Worm (Caenorhabditis elegans) whole organism, late embryonic: ENCODE data around the gene K09F5.4.
A peak's percentile ranks its signal among the peaks of the same experiment; 100 is the strongest.

Experiments used
- K09A11.1 ChIP-seq: sonication (generic microtip); optimal IDR thresholded peaks from 2 replicates; lab custom pipeline; 2017; ENCODE audit warnings: antibody characterized with exemption, mild to moderate bottlenecking, missing genetic modification characterization, missing compliant biosample characterization; ENCODE audit not compliant: insufficient read depth
- Y22D7AL.16 ChIP-seq: sonication (generic microtip); optimal IDR thresholded peaks from 2 replicates; lab custom pipeline; 2016; ENCODE audit warnings: missing genetic modification characterization, missing compliant biosample characterization
- ama-1 ChIP-seq: fragments of 150-350 bp; optimal IDR thresholded peaks from 2 replicates; lab custom pipeline; 2014
- ceh-14 ChIP-seq: sonication (generic microtip); optimal IDR thresholded peaks from 2 replicates; lab custom pipeline; 2016; ENCODE audit warnings: missing genotype, missing genetic modification characterization, missing compliant biosample characterization
- ceh-2 ChIP-seq: sonication (generic microtip); optimal IDR thresholded peaks from 2 replicates; lab custom pipeline; 2016; ENCODE audit warnings: missing genotype, missing genetic modification characterization, missing compliant biosample characterization
- ceh-24 ChIP-seq: sonication (generic microtip); optimal IDR thresholded peaks from 2 replicates; lab custom pipeline; 2016; ENCODE audit warnings: mild to moderate bottlenecking, missing genetic modification characterization, missing compliant biosample characterization
- ceh-45 ChIP-seq: fragments of 200-800 bp; sonication (Bioruptor generic); IDR thresholded peaks from 2 replicates; pipeline ENCODE4 v1.3.6; 2022; ENCODE audit warnings: missing genetic modification reagents, missing genetic modification characterization, missing compliant biosample characterization
- ceh-9 ChIP-seq: sonication (generic microtip); optimal IDR thresholded peaks from 2 replicates; lab custom pipeline; 2016; ENCODE audit warnings: mild to moderate bottlenecking, missing genetic modification characterization, inconsistent platforms, missing compliant biosample characterization
- che-1 ChIP-seq: sonication (generic microtip); optimal IDR thresholded peaks from 2 replicates; lab custom pipeline; 2016; ENCODE audit warnings: mild to moderate bottlenecking, missing genetic modification characterization, missing compliant biosample characterization
- dmd-4 ChIP-seq: sonication (generic microtip); optimal IDR thresholded peaks from 2 replicates; lab custom pipeline; 2016; ENCODE audit warnings: borderline replicate concordance, missing genetic modification characterization, missing compliant biosample characterization
- dve-1 ChIP-seq: sonication (generic microtip); optimal IDR thresholded peaks from 2 replicates; lab custom pipeline; 2017; ENCODE audit warnings: antibody characterized with exemption, mild to moderate bottlenecking, missing genetic modification characterization, missing compliant biosample characterization
- eyg-1 ChIP-seq: sonication (generic microtip); optimal IDR thresholded peaks from 2 replicates; lab custom pipeline; 2016; ENCODE audit warnings: missing genotype, missing genetic modification characterization, missing compliant biosample characterization
- fkh-6 ChIP-seq: sonication (generic microtip); optimal IDR thresholded peaks from 2 replicates; lab custom pipeline; 2016; ENCODE audit warnings: missing genetic modification characterization, missing compliant biosample characterization
- hlh-15 ChIP-seq: sonication (generic microtip); optimal IDR thresholded peaks from 2 replicates; lab custom pipeline; 2016; ENCODE audit warnings: missing genetic modification characterization, missing compliant biosample characterization
- hlh-30 ChIP-seq: sonication (generic microtip); optimal IDR thresholded peaks from 2 replicates; lab custom pipeline; 2017; ENCODE audit warnings: antibody characterized with exemption, missing genetic modification characterization, missing compliant biosample characterization; ENCODE audit not compliant: insufficient read depth
- hlh-8 ChIP-seq: sonication (generic microtip); optimal IDR thresholded peaks from 2 replicates; lab custom pipeline; 2016; ENCODE audit warnings: missing genotype, missing genetic modification characterization, missing compliant biosample characterization
- lin-11 ChIP-seq: fragments of 200-800 bp; sonication (Bioruptor generic); optimal IDR thresholded peaks from 2 replicates; lab custom pipeline; 2018; ENCODE audit warnings: mild to moderate bottlenecking, missing genetic modification characterization, missing compliant biosample characterization
- mec-3 ChIP-seq: sonication (generic microtip); optimal IDR thresholded peaks from 2 replicates; lab custom pipeline; 2016; ENCODE audit warnings: borderline replicate concordance, missing genetic modification characterization, missing compliant biosample characterization
- nfya-1 ChIP-seq: sonication (generic microtip); optimal IDR thresholded peaks from 2 replicates; lab custom pipeline; 2017; ENCODE audit warnings: missing genetic modification characterization, mild to moderate bottlenecking, missing compliant biosample characterization, antibody characterized with exemption, moderate library complexity
- nhr-232 ChIP-seq: sonication (generic microtip); optimal IDR thresholded peaks from 2 replicates; lab custom pipeline; 2016; ENCODE audit warnings: missing genetic modification characterization, missing compliant biosample characterization
- npax-4 ChIP-seq: sonication (generic microtip); optimal IDR thresholded peaks from 2 replicates; lab custom pipeline; 2016; ENCODE audit warnings: missing genetic modification characterization, missing compliant biosample characterization
- odd-2 ChIP-seq: sonication (generic microtip); optimal IDR thresholded peaks from 2 replicates; lab custom pipeline; 2017; ENCODE audit warnings: antibody characterized with exemption, mild to moderate bottlenecking, missing genetic modification characterization, missing compliant biosample characterization
- pax-1 ChIP-seq: fragments of 150-350 bp; optimal IDR thresholded peaks from 2 replicates; lab custom pipeline; 2014; ENCODE audit warnings: missing biosample characterization, missing genetic modification characterization
- pha-4 ChIP-seq: fragments of 150-350 bp; optimal IDR thresholded peaks from 2 replicates; lab custom pipeline; 2018; ENCODE audit warnings: missing biosample characterization, missing genetic modification reagents, missing genetic modification characterization
- pros-1 ChIP-seq: fragments of 150-350 bp; optimal IDR thresholded peaks from 2 replicates; lab custom pipeline; 2014; ENCODE audit warnings: missing biosample characterization, missing genetic modification reagents, missing genetic modification characterization
- ref-2 ChIP-seq: sonication (generic microtip); optimal IDR thresholded peaks from 2 replicates; lab custom pipeline; 2016; ENCODE audit warnings: missing genetic modification characterization, missing compliant biosample characterization
- sdc-2 ChIP-seq: sonication (generic microtip); optimal IDR thresholded peaks from 2 replicates; lab custom pipeline; 2016; ENCODE audit warnings: missing genotype, missing genetic modification characterization, missing compliant biosample characterization
- sox-2 ChIP-seq: fragments of 200-800 bp; sonication (Bioruptor generic); IDR thresholded peaks from 2 replicates; pipeline ENCODE4 v1.3.6; 2022; ENCODE audit warnings: missing genetic modification reagents, missing genetic modification characterization, missing compliant biosample characterization
- sox-4 ChIP-seq: sonication (generic microtip); optimal IDR thresholded peaks from 2 replicates; lab custom pipeline; 2017; ENCODE audit warnings: mild to moderate bottlenecking, missing genetic modification characterization, inconsistent platforms, missing compliant biosample characterization
- syd-9 ChIP-seq: sonication (generic microtip); optimal IDR thresholded peaks from 2 replicates; lab custom pipeline; 2016; ENCODE audit warnings: mild to moderate bottlenecking, missing genetic modification characterization, moderate library complexity, missing compliant biosample characterization
- tbx-2 ChIP-seq: sonication (generic microtip); optimal IDR thresholded peaks from 2 replicates; lab custom pipeline; 2016; ENCODE audit warnings: missing genetic modification characterization, missing compliant biosample characterization
- tbx-7 ChIP-seq: sonication (generic microtip); optimal IDR thresholded peaks from 2 replicates; lab custom pipeline; 2016; ENCODE audit warnings: missing genotype, missing genetic modification characterization, missing compliant biosample characterization
- ttx-3 ChIP-seq: sonication (generic microtip); optimal IDR thresholded peaks from 2 replicates; lab custom pipeline; 2016; ENCODE audit warnings: missing genetic modification reagents, missing genetic modification characterization, missing compliant biosample characterization
- unc-42 ChIP-seq: sonication (generic microtip); optimal IDR thresholded peaks from 2 replicates; lab custom pipeline; 2016; ENCODE audit warnings: missing genotype, missing genetic modification characterization, missing compliant biosample characterization
- unc-55 ChIP-seq: sonication (generic microtip); optimal IDR thresholded peaks from 2 replicates; lab custom pipeline; 2017; ENCODE audit warnings: missing biosample characterization, missing genetic modification reagents, missing genetic modification characterization
- zip-5 ChIP-seq: sonication (generic microtip); optimal IDR thresholded peaks from 2 replicates; lab custom pipeline; 2016; ENCODE audit warnings: missing genetic modification characterization, missing compliant biosample characterization
- ztf-16 ChIP-seq: sonication (generic microtip); optimal IDR thresholded peaks from 2 replicates; lab custom pipeline; 2017; ENCODE audit warnings: missing genetic modification characterization, missing compliant biosample characterization

Gene K09F5.4

ce11 chrX:7710643-7711042, at the start of gene K09F5.4:
K09F5.4 (minus strand) TSS chrX:7710743.
- TF ChIP-seq lin-11 (tag; lab: Kevin White, UChicago) (no peak), zip-5 (tag; lab: Kevin White, UChicago) (no peak), ama-1 (lab: Kevin White, UChicago) (no peak), ceh-2 (no peak), npax-4 (tag; lab: Kevin White, UChicago) (no peak), tbx-2 (tag; lab: Kevin White, UChicago) (no peak), mec-3 (tag; lab: Kevin White, UChicago) (no peak), Y22D7AL.16 (no peak), sox-2 (GFP tag; lab: Robert Waterston, UW) (no peak), ceh-45 (no peak), tbx-7 (no peak), ztf-16 (tag; lab: Kevin White, UChicago) (no peak), eyg-1 (tag; lab: Kevin White, UChicago) (no peak), nhr-232 (tag; lab: Kevin White, UChicago) (no peak), hlh-15 (tag; lab: Kevin White, UChicago) (no peak), sdc-2 (tag; lab: Kevin White, UChicago) (no peak)

DNA sequence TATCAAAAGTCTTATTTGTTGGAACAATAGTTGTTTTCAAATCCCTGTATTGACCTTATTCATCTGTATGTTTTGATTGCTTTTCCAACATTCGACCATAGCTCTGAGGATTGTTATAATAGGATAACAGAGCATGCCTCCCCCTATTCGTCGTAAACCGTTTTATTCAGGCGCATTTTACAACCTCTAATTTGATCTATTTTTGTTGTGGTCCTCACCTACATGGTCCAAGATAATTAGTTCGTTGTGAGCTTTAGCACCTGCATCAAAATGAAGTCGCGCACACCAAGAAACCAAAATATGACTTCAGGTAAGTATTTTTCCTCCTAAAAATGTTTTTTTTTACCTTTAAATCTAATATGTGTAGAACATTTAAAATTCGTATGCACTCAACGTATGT, 42.2 kb upstream of the K09F5.4 start, which contains the start of gene deg-1:
Gene deg-1, plus strand, starts transcription at position 301 of the 400 bp plus-strand sequence.
- no peak for TF ChIP-seq ama-1 (lab: Kevin White, UChicago)
- no peak for TF ChIP-seq hlh-8
- TF ChIP-seq sdc-2 (tag; lab: Kevin White, UChicago): no peak
- TF ChIP-seq nhr-232 (tag; lab: Kevin White, UChicago): no peak
- TF ChIP-seq odd-2 (tag; lab: Kevin White, UChicago): no peak
- TF ChIP-seq mec-3 (tag; lab: Kevin White, UChicago): no peak
- TF ChIP-seq Y22D7AL.16: no peak
- no peak for TF ChIP-seq unc-42 (tag; lab: Kevin White, UChicago)
- TF ChIP-seq ceh-14 (tag; lab: Kevin White, UChicago): no peak
- no peak for TF ChIP-seq ref-2

ce11 chrX:7750084-7750483, 39.5 kb upstream of the K09F5.4 start:
- TF ChIP-seq ref-2 (peak; percentile 96), K09A11.1 (tag; lab: Kevin White, UChicago) (no peak), npax-4 (tag; lab: Kevin White, UChicago) (no peak), tbx-7 (no peak), nfya-1 (tag; lab: Kevin White, UChicago) (no peak), dve-1 (tag; lab: Kevin White, UChicago) (no peak), sox-4 (tag; lab: Kevin White, UChicago) (no peak)
- TF ChIP-seq, all 69 proteins: peak for 1

DNA sequence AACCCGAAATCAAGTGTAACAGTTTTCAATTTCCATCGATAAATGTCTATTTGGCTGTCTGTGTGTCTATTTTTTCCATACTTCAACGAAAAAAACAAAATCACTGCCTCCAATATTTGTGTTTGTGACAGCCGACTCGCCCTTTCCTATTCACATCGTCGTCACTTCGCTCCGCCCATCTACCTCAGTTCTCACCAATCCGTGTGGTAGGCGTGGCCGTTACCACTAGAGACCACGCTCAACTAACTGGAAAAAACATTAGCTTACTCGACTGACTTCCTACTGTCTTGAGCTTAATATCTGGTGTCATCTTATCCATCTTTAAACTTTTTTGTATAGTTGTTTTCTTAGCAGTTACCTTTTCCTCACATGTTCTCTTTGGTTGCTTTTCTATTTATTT, 34.8 kb upstream of the K09F5.4 start:
- no peak for TF ChIP-seq sox-4 (tag; lab: Kevin White, UChicago)
- peak; percentile 79 for TF ChIP-seq ref-2

DNA sequence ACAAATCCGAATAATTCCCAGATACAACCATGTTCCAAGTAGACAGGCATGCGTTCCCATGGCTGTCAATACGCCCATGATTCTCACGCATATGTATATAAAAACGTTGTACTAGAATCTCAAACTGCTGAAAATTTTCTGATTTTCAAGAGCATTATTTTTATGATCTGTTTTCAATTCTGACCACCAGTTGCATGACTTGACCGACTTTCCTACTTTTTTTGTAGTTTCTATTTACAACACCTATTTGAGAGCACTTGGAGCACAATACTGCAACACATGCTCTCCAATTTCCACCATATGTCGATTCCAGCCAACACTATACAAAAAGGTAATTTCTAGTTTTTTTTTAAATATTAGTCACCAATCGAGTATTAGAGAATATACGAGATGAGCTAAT, 33.4 kb upstream of the K09F5.4 start, which contains the start of gene ref-2:
Gene ref-2, plus strand, starts transcription at position 301 of the 400 bp plus-strand sequence.
- TF ChIP-seq dmd-4 (tag; lab: Kevin White, UChicago): no peak
- no peak for TF ChIP-seq ceh-9 (tag; lab: Kevin White, UChicago)
- no peak for TF ChIP-seq pha-4 (tag; lab: Kevin White, UChicago)
- TF ChIP-seq fkh-6 (tag; lab: Kevin White, UChicago): no peak
- TF ChIP-seq pax-1: no peak
- no peak for TF ChIP-seq pros-1 (tag; lab: Kevin White, UChicago)
- no peak for TF ChIP-seq che-1 (tag; lab: Kevin White, UChicago)
- TF ChIP-seq syd-9: no peak
- TF ChIP-seq unc-55 (GFP tag; lab: Kevin White, UChicago): no peak
- no peak for TF ChIP-seq ceh-24
- no peak for TF ChIP-seq nhr-232 (tag; lab: Kevin White, UChicago)
- TF ChIP-seq sdc-2 (tag; lab: Kevin White, UChicago): no peak
- no peak for TF ChIP-seq K09A11.1 (tag; lab: Kevin White, UChicago)
- TF ChIP-seq npax-4 (tag; lab: Kevin White, UChicago): no peak
- no peak for TF ChIP-seq ttx-3 (tag; lab: Kevin White, UChicago)
- no peak for TF ChIP-seq lin-11 (tag; lab: Kevin White, UChicago)
- no peak for TF ChIP-seq tbx-7
- no peak for TF ChIP-seq hlh-30 (tag; lab: Kevin White, UChicago)
